Worm (Caenorhabditis elegans) whole organism, L3 larva: ENCODE data around the gene C14E2.4.

Experiments
- R02D3.7 ChIP-seq: fragments of 150-350 bp; optimal IDR thresholded peaks from 2 replicates; lab custom pipeline; 2014; ENCODE audit warnings: missing biosample characterization, missing genetic modification characterization
- ceh-82 ChIP-seq: fragments of 150-350 bp; optimal IDR thresholded peaks from 2 replicates; lab custom pipeline; 2014; ENCODE audit warnings: missing biosample characterization, missing genetic modification characterization
- lin-39 ChIP-seq: fragments of 150-350 bp; optimal IDR thresholded peaks from 2 replicates; lab custom pipeline; 2018; ENCODE audit warnings: missing biosample characterization, missing genetic modification reagents, missing genetic modification characterization
- nhr-12 ChIP-seq: fragments of 150-350 bp; optimal IDR thresholded peaks from 2 replicates; lab custom pipeline; 2014; ENCODE audit warnings: missing biosample characterization, missing genetic modification characterization
- nhr-76 ChIP-seq: fragments of 150-350 bp; sonication (generic microtip); optimal IDR thresholded peaks from 5 replicates; lab custom pipeline; 2014; ENCODE audit warnings: missing biosample characterization, missing genetic modification characterization
- unc-62 ChIP-seq: fragments of 150-350 bp; sonication (generic microtip); optimal IDR thresholded peaks from 4 replicates; lab custom pipeline; 2014; ENCODE audit warnings: missing biosample characterization, missing genetic modification reagents, missing genetic modification characterization

- TF ChIP-seq nhr-12 (tag; lab: Kevin White, UChicago) (no peak), unc-62 (GFP tag; lab: Kevin White, UChicago) (no peak), nhr-76 (no peak), lin-39 (tag; lab: Kevin White, UChicago) (no peak), R02D3.7 (tag; lab: Kevin White, UChicago) (no peak), ceh-82 (tag; lab: Kevin White, UChicago) (no peak)
These were observed 16.6 kb upstream of the C14E2.4 start for ce11 chrX:1837703-1838102.
